Worm (Caenorhabditis elegans) whole organism, L1 larva: ENCODE measurements around the gene col-93.

ENCODE experiments used
- ama-1 ChIP-seq: fragments of 150-350 bp; optimal IDR thresholded peaks from 2 replicates; lab custom pipeline; 2014
- lin-15B ChIP-seq: fragments of 150-350 bp; sonication (generic microtip); optimal IDR thresholded peaks from 3 replicates; lab custom pipeline; 2014; ENCODE audit warnings: missing biosample characterization, missing genetic modification characterization
- lin-39 ChIP-seq: fragments of 150-350 bp; optimal IDR thresholded peaks from 2 replicates; lab custom pipeline; 2014; ENCODE audit warnings: missing biosample characterization, missing genetic modification reagents, missing genetic modification characterization
- nhr-12 ChIP-seq: sonication (generic microtip); optimal IDR thresholded peaks from 2 replicates; lab custom pipeline; 2017; ENCODE audit warnings: missing biosample characterization, missing genetic modification characterization
- snpc-4 ChIP-seq: fragments of 150-350 bp; optimal IDR thresholded peaks from 2 replicates; lab custom pipeline; 2014; ENCODE audit warnings: missing biosample characterization, missing genetic modification characterization

- TF ChIP-seq ama-1 = no peak
- no peak for TF ChIP-seq lin-39 (tag; lab: Kevin White, UChicago)
- TF ChIP-seq nhr-12 = no peak
- TF ChIP-seq snpc-4 (tag; lab: Kevin White, UChicago) = no peak
- no peak for TF ChIP-seq lin-15B (tag; lab: Kevin White, UChicago)
Observed at ce11 chrIII:10985559-10986036, at the start of gene col-93.
